Fruit fly (Drosophila melanogaster) whole organism, wandering third instar larva: ENCODE data around the gene Bre1.

Source experiments
- Dfd ChIP-seq: fragments of >200 bp; optimal IDR thresholded peaks from 2 replicates; lab custom pipeline; 2017; ENCODE audit warnings: missing biosample characterization, missing genetic modification characterization
- Jra ChIP-seq: sonication (Bioruptor generic); optimal IDR thresholded peaks from 2 replicates; lab custom pipeline; 2016; ENCODE audit warnings: missing biosample characterization, missing genetic modification characterization
- Myc ChIP-seq: fragments of >200 bp; optimal IDR thresholded peaks from 2 replicates; lab custom pipeline; 2017
- br ChIP-seq: fragments of 200-800 bp; sonication (Bioruptor generic); optimal IDR thresholded peaks from 2 replicates; lab custom pipeline; 2016; ENCODE audit warnings: missing biosample characterization, missing genetic modification characterization
- h ChIP-seq: fragments of 200-800 bp; sonication (Bioruptor generic); optimal IDR thresholded peaks from 3 replicates; lab custom pipeline; 2016; ENCODE audit warnings: missing biosample characterization, mild to moderate bottlenecking, missing genetic modification characterization
- jim ChIP-seq: fragments of 175-275, 200-325 bp; sonication (Bioruptor generic); optimal IDR thresholded peaks from 2 replicates; lab custom pipeline; 2016; ENCODE audit warnings: missing biosample characterization, mild to moderate bottlenecking, missing genetic modification characterization
- woc ChIP-seq: sonication (Bioruptor generic); optimal IDR thresholded peaks from 2 replicates; lab custom pipeline; 2016; ENCODE audit warnings: missing biosample characterization, mild to moderate bottlenecking, missing genetic modification characterization

- TF ChIP-seq jim (GFP tag; lab: Kevin White, UChicago) (no peak), Myc (lab: Kevin White, UChicago) (no peak), br (GFP tag; lab: Kevin White, UChicago) (no peak), Jra (no peak), h (no peak), Dfd (no peak), woc (GFP tag; lab: Kevin White, UChicago) (no peak)
Measured at dm6 chr3L:5823763-5824445, 29.9 kb upstream of the Bre1 start.
